Fruit fly (Drosophila melanogaster): ENCODE data around the gene CG18628.

Gene CG18628

dm6 chr3L:10664511-10665062 is 25.0 kb downstream of the CG18628 start, which contains the start of gene simj (continued):
- TF ChIP-seq Ravus (GFP tag; IDR thresholded peaks at IDR 0.05), result no peak
- 0 out of 3 replicates have a peak, but pooled peaks have one; percentile 21 for TF ChIP-seq otp (GFP tag; IDR thresholded peaks at IDR 0.05)
- no peak for TF ChIP-seq Hmx (GFP tag; optimal IDR thresholded peaks at IDR 0.05)
- no peak for TF ChIP-seq croc (GFP tag; conservative IDR thresholded peaks at IDR 0.05)
- TF ChIP-seq CG2875 (GFP tag; optimal IDR thresholded peaks at IDR 0.05), result peak; percentile 17
- TF ChIP-seq CG7556 (GFP tag; optimal IDR thresholded peaks at IDR 0.05), result no peak
- peak; percentile 68 for TF ChIP-seq scrt (GFP tag; optimal IDR thresholded peaks at IDR 0.05)
- TF ChIP-seq CG2120 (GFP tag; optimal IDR thresholded peaks at IDR 0.05), result peak; percentile 62
- TF ChIP-seq BEAF-32 (GFP tag; optimal IDR thresholded peaks at IDR 0.05), result peak; percentile 92
- TF ChIP-seq E2f2 (GFP tag; IDR thresholded peaks at IDR 0.05), result peak; percentile 87
- TF ChIP-seq CG17328 (GFP tag; IDR thresholded peaks at IDR 0.05), result peak; percentile 38
- no peak for TF ChIP-seq Hr78 (GFP tag; optimal IDR thresholded peaks at IDR 0.05)
- TF ChIP-seq CG1233 (GFP tag; optimal IDR thresholded peaks at IDR 0.05), result peak; percentile 63
- peak; percentile 53 for TF ChIP-seq kni (GFP tag; optimal IDR thresholded peaks at IDR 0.05)
- TF ChIP-seq CG8944 (GFP tag; optimal IDR thresholded peaks at IDR 0.05), result peak; percentile 39
- peak; percentile 83 for TF ChIP-seq CG3163 (GFP tag; optimal IDR thresholded peaks at IDR 0.05)
- peak; percentile 29 for TF ChIP-seq CG17359 (tag; optimal IDR thresholded peaks at IDR 0.05)
- TF ChIP-seq inv (GFP tag; IDR thresholded peaks at IDR 0.05; ENCODE audit: partially characterized antibody), result peak; percentile 72
- TF ChIP-seq chm (GFP tag; IDR thresholded peaks at IDR 0.05), result peak; percentile 95
- peak; percentile 88 for TF ChIP-seq CG13287 (GFP tag; IDR thresholded peaks at IDR 0.05; ENCODE audit: partially characterized antibody)
- TF ChIP-seq Dip2 (GFP tag; IDR thresholded peaks at IDR 0.05), result no peak
- TF ChIP-seq CG8089 (GFP tag; optimal IDR thresholded peaks at IDR 0.05), result peak; percentile 23
- TF ChIP-seq CG5180 (GFP tag; optimal IDR thresholded peaks at IDR 0.05), result peak; percentile 38
- TF ChIP-seq Dad (GFP tag; optimal IDR thresholded peaks at IDR 0.05), result peak; percentile 77
- peak; percentile 68 for TF ChIP-seq grn (GFP tag; optimal IDR thresholded peaks at IDR 0.05)
- TF ChIP-seq NK7.1 (GFP tag; optimal IDR thresholded peaks at IDR 0.05), result no peak
- TF ChIP-seq CG16863 (GFP tag; optimal IDR thresholded peaks at IDR 0.05), result peak; percentile 73
- TF ChIP-seq tup (GFP tag; optimal IDR thresholded peaks at IDR 0.05), result no peak
- peak; percentile 34 for TF ChIP-seq PHDP (tag; optimal IDR thresholded peaks at IDR 0.05)
- TF ChIP-seq CG6254 (GFP tag; optimal IDR thresholded peaks at IDR 0.05), result no peak
- peak; percentile 2 for TF ChIP-seq CG10147 (GFP tag; optimal IDR thresholded peaks at IDR 0.05)
- peak; percentile 55; the same call in 1 of the 3 replicates for TF ChIP-seq CG14860 (GFP tag; IDR thresholded peaks at IDR 0.05; ENCODE audit: partially characterized antibody)
- peak; percentile 76 for TF ChIP-seq Dll (GFP tag; IDR thresholded peaks at IDR 0.05; ENCODE audit: partially characterized antibody)
- TF ChIP-seq cad (GFP tag; optimal IDR thresholded peaks at IDR 0.05), result no peak
- TF ChIP-seq ap (GFP tag; IDR thresholded peaks at IDR 0.05), result no peak
- peak; percentile 97 for TF ChIP-seq pzg (GFP tag; optimal IDR thresholded peaks at IDR 0.05)
- TF ChIP-seq CG18599 (GFP tag; optimal IDR thresholded peaks at IDR 0.05), result peak; percentile 61
- peak; percentile 51 for TF ChIP-seq slbo (GFP tag; IDR thresholded peaks at IDR 0.05)
- no peak for TF ChIP-seq maf-S (GFP tag; optimal IDR thresholded peaks at IDR 0.05)
- TF ChIP-seq CG10654 (GFP tag; optimal IDR thresholded peaks at IDR 0.05), result no peak
- TF ChIP-seq CG12769 (tag; optimal IDR thresholded peaks at IDR 0.05), result peak; percentile 84
- TF ChIP-seq psq (GFP tag; optimal IDR thresholded peaks at IDR 0.05), result peak; percentile 24
- TF ChIP-seq CG12104 (GFP tag; optimal IDR thresholded peaks at IDR 0.05), result no peak
- TF ChIP-seq HHEX (GFP tag; optimal IDR thresholded peaks at IDR 0.05), result peak; percentile 39
- no peak for TF ChIP-seq yki (optimal IDR thresholded peaks at IDR 0.05)
- TF ChIP-seq Elba2 (GFP tag; optimal IDR thresholded peaks at IDR 0.05), result no peak
- peak; percentile 57; the same call in 1 of the 3 replicates for TF ChIP-seq so (GFP tag; IDR thresholded peaks at IDR 0.05)
- peak; percentile 88 for TF ChIP-seq Jarid2 (GFP tag; optimal IDR thresholded peaks at IDR 0.05)
- no peak for TF ChIP-seq Camta (GFP tag; optimal IDR thresholded peaks at IDR 0.05)
- TF ChIP-seq ems (GFP tag; optimal IDR thresholded peaks at IDR 0.05), result no peak
